Worm (Caenorhabditis elegans) whole organism, midembryonic: ENCODE results near the gene srsx-29.

Experiments
- cog-1 ChIP-seq: sonication (generic microtip); optimal IDR thresholded peaks from 2 replicates; lab custom pipeline; 2016; ENCODE audit warnings: missing genetic modification characterization, missing compliant biosample characterization
- flt-1 ChIP-seq: fragments of 200-800 bp; sonication (Bioruptor generic); IDR thresholded peaks from 2 replicates; pipeline ENCODE4 v1.3.6; 2022; ENCODE audit warnings: missing genetic modification characterization, missing compliant biosample characterization
- klf-2 ChIP-seq: fragments of 200-800 bp; sonication (Bioruptor generic); conservative IDR thresholded peaks from 2 replicates; pipeline ENCODE4 v1.3.6; 2022; ENCODE audit warnings: missing genetic modification reagents, missing genetic modification characterization, missing compliant biosample characterization
- med-1 ChIP-seq: sonication (generic microtip); optimal IDR thresholded peaks from 2 replicates; lab custom pipeline; 2017; ENCODE audit warnings: missing genetic modification characterization, mild to moderate bottlenecking, missing compliant biosample characterization, antibody characterized with exemption, missing genetic modification reagents; ENCODE audit not compliant: insufficient read depth
- ztf-23 ChIP-seq: fragments of 200-800 bp; sonication (Bioruptor generic); IDR thresholded peaks from 2 replicates; pipeline ENCODE4 v1.3.6; 2022; ENCODE audit warnings: missing genetic modification reagents, missing genetic modification characterization, missing compliant biosample characterization
- ztf-29 ChIP-seq: fragments of 200-800 bp; sonication (Bioruptor generic); IDR thresholded peaks from 2 replicates; pipeline ENCODE4 v1.3.6; 2022; ENCODE audit warnings: missing genetic modification reagents, missing genetic modification characterization, missing compliant biosample characterization

DNA sequence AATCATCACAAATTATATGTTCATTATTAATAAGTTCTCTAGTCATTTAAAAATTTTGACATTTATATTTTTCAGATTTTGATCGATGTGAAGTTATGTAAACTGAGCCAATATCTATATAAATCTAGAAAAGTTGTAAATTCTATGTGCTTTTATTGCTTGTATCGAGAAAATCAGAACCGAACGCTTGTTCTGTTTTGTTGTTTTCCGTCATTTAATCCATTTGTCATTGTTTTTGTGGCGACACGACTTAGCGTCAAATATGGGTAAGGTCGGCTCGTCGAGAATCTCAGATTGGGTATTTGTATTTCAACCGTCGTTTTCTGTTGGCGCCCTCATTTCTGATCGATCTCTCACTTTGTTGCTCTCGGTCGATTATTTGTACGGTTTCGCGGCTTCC, 40.5 kb upstream of the srsx-29 start, which contains the start of gene cht-5:
- TF ChIP-seq klf-2 (GFP tag; lab: Robert Waterston, UW), result no peak
- TF ChIP-seq cog-1 (tag; lab: Kevin White, UChicago), result no peak
- TF ChIP-seq flt-1 (GFP tag; lab: Robert Waterston, UW), result no peak
- TF ChIP-seq ztf-23 (GFP tag; lab: Robert Waterston, UW), result no peak
- no peak for TF ChIP-seq med-1 (GFP tag; lab: Kevin White, UChicago)
- TF ChIP-seq ztf-29, result no peak
